Worm (Caenorhabditis elegans): ENCODE measurements around the gene gpa-17.

DNA sequence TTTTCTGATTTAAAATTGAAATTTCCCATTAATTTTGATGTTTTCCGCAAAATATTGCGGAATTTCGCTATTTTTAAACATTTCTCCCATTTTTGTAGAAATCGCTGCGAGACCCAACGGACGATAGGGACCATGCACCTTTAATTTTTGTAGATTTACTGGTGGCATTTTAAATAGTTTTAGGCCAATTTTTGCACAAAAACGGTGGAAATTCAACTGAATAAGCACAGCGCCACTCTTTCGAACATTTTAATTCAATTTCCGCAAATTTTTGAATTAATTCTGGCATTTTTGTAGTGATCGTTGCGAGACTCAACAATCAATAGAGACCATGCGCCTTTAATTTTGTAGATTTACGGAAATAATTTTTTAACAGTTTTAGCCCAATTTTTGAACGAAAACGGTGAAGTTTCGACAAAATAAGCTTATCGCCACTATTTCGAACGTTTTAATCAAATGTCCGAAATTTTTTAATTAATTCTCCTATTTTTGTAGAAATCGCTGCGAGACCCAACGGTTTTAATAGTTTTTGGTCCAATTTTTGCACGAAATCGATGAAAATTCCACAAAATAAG is 12.2 kb downstream of the gpa-17 start:
- TF ChIP-seq unc-62 (GFP tag; optimal IDR thresholded peaks at IDR 0.05) (no peak), lin-35 (GFP tag; optimal IDR thresholded peaks at IDR 0.05) (no peak), lin-13 (GFP tag; optimal IDR thresholded peaks at IDR 0.05) (no peak), mef-2 (tag; optimal IDR thresholded peaks at IDR 0.05) (no peak), snu-23 (GFP tag; optimal IDR thresholded peaks at IDR 0.05) (no peak)

All from whole organism, L1 larva.